Worm (Caenorhabditis elegans) whole organism, L1 larva: Measurements from ENCODE around the gene T27A8.2.

Experiments
- aly-2 ChIP-seq: fragments of 150-350 bp; optimal IDR thresholded peaks from 2 replicates; lab custom pipeline; 2014; ENCODE audit warnings: missing biosample characterization, missing genetic modification characterization
- ama-1 ChIP-seq: fragments of 150-350 bp; optimal IDR thresholded peaks from 2 replicates; lab custom pipeline; 2014
- fkh-10 ChIP-seq: sonication (generic microtip); optimal IDR thresholded peaks from 2 replicates; lab custom pipeline; 2017; ENCODE audit warnings: missing biosample characterization, missing genetic modification reagents, missing genetic modification characterization
- fos-1 ChIP-seq: fragments of 150-350 bp; optimal IDR thresholded peaks from 2 replicates; lab custom pipeline; 2014; ENCODE audit warnings: missing biosample characterization, missing genetic modification characterization
- lin-15B ChIP-seq: fragments of 150-350 bp; sonication (generic microtip); optimal IDR thresholded peaks from 3 replicates; lab custom pipeline; 2014; ENCODE audit warnings: missing biosample characterization, missing genetic modification characterization
- mab-9 ChIP-seq: fragments of 200-800 bp; sonication (Bioruptor generic); IDR thresholded peaks from 2 replicates; pipeline ENCODE4 v1.3.6; 2022; ENCODE audit warnings: missing genetic modification reagents, missing genetic modification characterization, missing compliant biosample characterization
- mdl-1 ChIP-seq, 2 experiments: fragments of 150-350 bp; optimal IDR thresholded peaks; 2 replicates each; lab custom pipeline; 2014 to 2017; ENCODE audit warnings: missing biosample characterization in 2 of 2, missing genetic modification characterization in 2 of 2, inconsistent platforms in 1 of 2
- nhr-12 ChIP-seq: sonication (generic microtip); optimal IDR thresholded peaks from 2 replicates; lab custom pipeline; 2017; ENCODE audit warnings: missing biosample characterization, missing genetic modification characterization
- nhr-28 ChIP-seq: fragments of 150-350 bp; optimal IDR thresholded peaks from 2 replicates; lab custom pipeline; 2014; ENCODE audit warnings: missing biosample characterization, missing genetic modification characterization
- nhr-77 ChIP-seq: fragments of 150-350 bp; optimal IDR thresholded peaks from 2 replicates; lab custom pipeline; 2014; ENCODE audit warnings: missing biosample characterization, missing genetic modification characterization
- skn-1 ChIP-seq: fragments of 150-350 bp; optimal IDR thresholded peaks from 2 replicates; lab custom pipeline; 2014; ENCODE audit warnings: missing biosample characterization, missing genetic modification characterization
- unc-130 ChIP-seq: fragments of 150-350 bp; optimal IDR thresholded peaks from 2 replicates; lab custom pipeline; 2017; ENCODE audit warnings: missing biosample characterization, missing genetic modification characterization, inconsistent platforms
- unc-30 ChIP-seq: sonication (generic microtip); optimal IDR thresholded peaks from 2 replicates; lab custom pipeline; 2017; ENCODE audit warnings: missing biosample characterization, missing genetic modification characterization
- ztf-11 ChIP-seq, 2 experiments: sonication (generic microtip); optimal IDR thresholded peaks; 2 replicates each; lab custom pipeline; 2016 to 2017; ENCODE audit warnings: missing genetic modification characterization in 2 of 2, missing biosample characterization in 1 of 2, missing compliant biosample characterization in 1 of 2

DNA sequence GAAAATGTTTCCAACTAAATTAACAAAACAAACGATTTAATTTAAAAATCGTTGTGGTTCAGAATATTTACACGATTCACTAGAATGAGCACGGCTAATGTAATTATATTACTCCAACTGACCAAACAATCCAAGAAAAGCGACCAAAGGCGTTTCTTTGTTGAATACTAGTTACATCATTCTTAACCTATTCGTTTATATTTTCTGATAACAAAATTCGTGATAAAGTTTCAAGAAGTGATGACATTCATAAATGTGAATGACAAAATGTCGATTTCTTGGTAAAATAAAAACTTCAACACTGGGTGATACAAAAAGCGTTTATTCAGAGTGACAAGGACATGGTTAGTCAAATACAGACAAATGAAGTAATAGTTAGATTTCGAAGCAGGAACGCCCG lies 17.7 kb upstream of the T27A8.2 start, which contains the start of gene C30F2.4:
- TF ChIP-seq lin-15B (no peak), ama-1 (no peak), nhr-77 (tag; lab: Kevin White, UChicago) (no peak), fos-1 (tag; lab: Kevin White, UChicago) (no peak), skn-1 (tag; lab: Kevin White, UChicago) (no peak), nhr-28 (tag; lab: Kevin White, UChicago) (no peak), unc-130 (tag; lab: Kevin White, UChicago) (no peak), mab-9 (GFP tag; lab: Robert Waterston, UW) (no peak), unc-30 (tag; lab: Kevin White, UChicago) (no peak), ztf-11 (tag; optimal IDR thresholded peaks at IDR 0.05; lab: Kevin White, UChicago) (no peak), aly-2 (tag; lab: Kevin White, UChicago) (no peak), mdl-1 (tag; optimal IDR thresholded peaks at IDR 0.05; lab: Kevin White, UChicago) (no peak), nhr-12 (no peak), fkh-10 (GFP tag; lab: Kevin White, UChicago) (no peak)
